Worm (Caenorhabditis elegans) whole organism, young adult: ENCODE results near the gene mex-1.

Experiments
- B0261.1 ChIP-seq: sonication (generic microtip); optimal IDR thresholded peaks from 2 replicates; lab custom pipeline; 2016; ENCODE audit warnings: mild to moderate bottlenecking, missing genetic modification characterization, moderate library complexity, missing compliant biosample characterization
- C06A6.2 ChIP-seq: fragments of 200-800 bp; sonication (Bioruptor generic); conservative IDR thresholded peaks from 2 replicates; pipeline ENCODE4 v1.3.6; 2022; ENCODE audit warnings: missing genetic modification characterization, missing compliant biosample characterization
- D2030.7 ChIP-seq: fragments of 200-800 bp; sonication (Bioruptor generic); IDR thresholded peaks from 2 replicates; pipeline ENCODE4 v1.3.6; 2022; ENCODE audit warnings: missing genetic modification reagents, missing genetic modification characterization, missing compliant biosample characterization
- F10E7.11 ChIP-seq: sonication (generic microtip); optimal IDR thresholded peaks from 2 replicates; lab custom pipeline; 2017; ENCODE audit warnings: mild to moderate bottlenecking, missing genetic modification characterization, moderate library complexity, missing compliant biosample characterization
- F37B4.10 ChIP-seq: fragments of 200-800 bp; sonication (Bioruptor generic); IDR thresholded peaks from 2 replicates; pipeline ENCODE4 v1.3.6; 2022; ENCODE audit warnings: missing genetic modification characterization, missing compliant biosample characterization
- F52B5.7 ChIP-seq: sonication (generic microtip); optimal IDR thresholded peaks from 2 replicates; lab custom pipeline; 2016; ENCODE audit warnings: mild to moderate bottlenecking, missing genetic modification characterization, missing compliant biosample characterization
- F57A8.1 ChIP-seq: fragments of 200-800 bp; sonication (Bioruptor generic); optimal IDR thresholded peaks from 2 replicates; lab custom pipeline; 2018; ENCODE audit warnings: mild to moderate bottlenecking, missing genetic modification characterization, moderate library complexity, missing compliant biosample characterization
- K12H6.12 ChIP-seq: fragments of 200-800 bp; sonication (Bioruptor generic); optimal IDR thresholded peaks from 2 replicates; lab custom pipeline; 2018; ENCODE audit warnings: mild to moderate bottlenecking, missing genetic modification characterization, missing compliant biosample characterization
- T07F8.4 ChIP-seq: sonication (generic microtip); optimal IDR thresholded peaks from 2 replicates; lab custom pipeline; 2016; ENCODE audit warnings: mild to moderate bottlenecking, missing genetic modification characterization, moderate library complexity, missing compliant biosample characterization
- T26A5.8 ChIP-seq: sonication (generic microtip); optimal IDR thresholded peaks from 2 replicates; lab custom pipeline; 2016; ENCODE audit warnings: missing genetic modification characterization, missing compliant biosample characterization
- Y53F4B.3 ChIP-seq: fragments of 200-800 bp; sonication (Bioruptor generic); IDR thresholded peaks from 2 replicates; pipeline ENCODE4 v1.3.6; 2022; ENCODE audit warnings: missing genetic modification reagents, missing genetic modification characterization, missing compliant biosample characterization
- Y67H2A.10 ChIP-seq: fragments of 200-800 bp; sonication (Bioruptor generic); conservative IDR thresholded peaks from 2 replicates; pipeline ENCODE4 v1.3.6; 2022; ENCODE audit warnings: missing genetic modification reagents, missing genetic modification characterization, missing compliant biosample characterization
- attf-3 ChIP-seq: fragments of 200-800 bp; sonication (Bioruptor generic); conservative IDR thresholded peaks from 2 replicates; pipeline ENCODE4 v1.3.6; 2022; ENCODE audit warnings: missing genetic modification reagents, missing genetic modification characterization, missing compliant biosample characterization
- bed-1 ChIP-seq: fragments of 200-800 bp; sonication (Bioruptor generic); IDR thresholded peaks from 2 replicates; pipeline ENCODE4 v1.3.6; 2022; ENCODE audit warnings: missing genetic modification reagents, missing genetic modification characterization, missing compliant biosample characterization
- bed-2 ChIP-seq: fragments of 200-800 bp; sonication (Bioruptor generic); IDR thresholded peaks from 2 replicates; pipeline ENCODE4 v1.3.6; 2022; ENCODE audit warnings: missing genetic modification reagents, missing genetic modification characterization, missing compliant biosample characterization
- ccch-3 ChIP-seq: fragments of 200-800 bp; sonication (Bioruptor generic); optimal IDR thresholded peaks from 2 replicates; lab custom pipeline; 2018; ENCODE audit warnings: mild to moderate bottlenecking, missing genetic modification characterization, missing compliant biosample characterization
- cebp-1 ChIP-seq, 2 experiments: fragments of 200-800 bp in 1 of 2; sonication (Bioruptor generic) in 1 of 2; sonication (generic microtip) in 1 of 2; IDR thresholded peaks in 1 of 2; optimal IDR thresholded peaks in 1 of 2; 2 replicates each; pipeline versions ENCODE4 v1.3.6 to Lab custom; 2017 to 2022; ENCODE audit warnings: missing compliant biosample characterization in 2 of 2, missing genetic modification characterization in 2 of 2, mild to moderate bottlenecking in 1 of 2, missing genetic modification reagents in 1 of 2, moderate library complexity in 1 of 2
- ceh-100 ChIP-seq: fragments of 200-800 bp; sonication (Bioruptor generic); IDR thresholded peaks from 2 replicates; pipeline ENCODE4 v1.3.6; 2022; ENCODE audit warnings: missing genetic modification reagents, missing genetic modification characterization, missing compliant biosample characterization
- ceh-27 ChIP-seq: fragments of 200-800 bp; sonication (Bioruptor generic); optimal IDR thresholded peaks from 2 replicates; lab custom pipeline; 2018; ENCODE audit warnings: mild to moderate bottlenecking, missing genetic modification characterization, moderate library complexity, missing compliant biosample characterization
- ceh-40 ChIP-seq: fragments of 200-800 bp; sonication (Bioruptor generic); IDR thresholded peaks from 2 replicates; pipeline ENCODE4 v1.3.6; 2022; ENCODE audit warnings: missing genetic modification characterization, missing compliant biosample characterization
- ceh-58 ChIP-seq: fragments of 200-800 bp; sonication (Bioruptor generic); IDR thresholded peaks from 2 replicates; pipeline ENCODE4 v1.3.6; 2022; ENCODE audit warnings: missing genetic modification characterization, missing compliant biosample characterization
- ceh-79 ChIP-seq: sonication (generic microtip); optimal IDR thresholded peaks from 2 replicates; lab custom pipeline; 2017; ENCODE audit warnings: mild to moderate bottlenecking, missing genetic modification characterization, missing compliant biosample characterization
- dox-1 ChIP-seq: fragments of 200-800 bp; sonication (Bioruptor generic); IDR thresholded peaks from 2 replicates; pipeline ENCODE4 v1.3.6; 2022; ENCODE audit warnings: missing genetic modification reagents, missing genetic modification characterization, missing compliant biosample characterization
- egl-18 ChIP-seq: fragments of 200-800 bp; sonication (Bioruptor generic); IDR thresholded peaks from 2 replicates; pipeline ENCODE4 v1.3.6; 2022; ENCODE audit warnings: missing genetic modification reagents, missing genetic modification characterization, missing compliant biosample characterization
- egrh-3 ChIP-seq: fragments of 200-800 bp; sonication (Bioruptor generic); IDR thresholded peaks from 2 replicates; pipeline ENCODE4 v1.3.6; 2022; ENCODE audit warnings: missing genetic modification reagents, missing genetic modification characterization, missing compliant biosample characterization
- gei-17 ChIP-seq: fragments of 200-800 bp; sonication (Bioruptor generic); optimal IDR thresholded peaks from 2 replicates; lab custom pipeline; 2018; ENCODE audit warnings: mild to moderate bottlenecking, missing genetic modification characterization, missing compliant biosample characterization
- hlh-12 ChIP-seq: sonication (generic microtip); optimal IDR thresholded peaks from 2 replicates; lab custom pipeline; 2016; ENCODE audit warnings: missing genetic modification characterization, missing compliant biosample characterization
- let-607 ChIP-seq, 2 experiments: fragments of 200-800 bp in 1 of 2; sonication (Bioruptor generic) in 1 of 2; sonication (generic microtip) in 1 of 2; optimal IDR thresholded peaks; 2 replicates each; lab custom pipeline; 2016 to 2018; ENCODE audit warnings: mild to moderate bottlenecking in 2 of 2, missing compliant biosample characterization in 2 of 2, missing genetic modification characterization in 2 of 2, moderate library complexity in 2 of 2, missing genotype in 1 of 2
- lin-35 ChIP-seq, 3 experiments: fragments of 150-350 bp in 2 of 3; sonication (generic microtip) in 1 of 3; optimal IDR thresholded peaks; 2 replicates each; lab custom pipeline; 2014 to 2018; ENCODE audit warnings: missing biosample characterization in 3 of 3, missing genetic modification characterization in 3 of 3, missing genetic modification reagents in 3 of 3
- lir-1 ChIP-seq: fragments of 200-800 bp; sonication (Bioruptor generic); conservative IDR thresholded peaks from 2 replicates; pipeline ENCODE4 v1.3.6; 2022; ENCODE audit warnings: missing genetic modification reagents, missing genetic modification characterization, missing compliant biosample characterization
- lsy-27 ChIP-seq: sonication (generic microtip); optimal IDR thresholded peaks from 2 replicates; lab custom pipeline; 2017; ENCODE audit warnings: missing genetic modification characterization, mild to moderate bottlenecking, missing compliant biosample characterization, antibody characterized with exemption, missing genotype, borderline replicate concordance; ENCODE audit not compliant: insufficient read depth
- mcd-1 ChIP-seq: fragments of 200-800 bp; sonication (Bioruptor generic); IDR thresholded peaks from 2 replicates; pipeline ENCODE4 v1.3.6; 2022; ENCODE audit warnings: missing genetic modification reagents, missing genetic modification characterization, missing compliant biosample characterization
- mel-28 ChIP-seq: sonication (generic microtip); optimal IDR thresholded peaks from 2 replicates; lab custom pipeline; 2016; ENCODE audit warnings: borderline replicate concordance, mild to moderate bottlenecking, missing genetic modification characterization, missing compliant biosample characterization
- mxl-1 ChIP-seq: sonication (generic microtip); optimal IDR thresholded peaks from 2 replicates; lab custom pipeline; 2016; ENCODE audit warnings: missing genetic modification characterization, missing compliant biosample characterization
- nhr-120 ChIP-seq: fragments of 200-800 bp; sonication (Bioruptor generic); IDR thresholded peaks from 2 replicates; pipeline ENCODE4 v1.3.6; 2022; ENCODE audit warnings: missing genetic modification characterization, missing compliant biosample characterization
- nhr-179 ChIP-seq: sonication (generic microtip); optimal IDR thresholded peaks from 2 replicates; lab custom pipeline; 2016; ENCODE audit warnings: mild to moderate bottlenecking, missing genetic modification characterization, missing compliant biosample characterization
- rpc-1 ChIP-seq, 2 experiments: fragments of 150-350 bp in 1 of 2; sonication (generic microtip) in 1 of 2; optimal IDR thresholded peaks; 2 replicates each; lab custom pipeline; 2014 to 2018; ENCODE audit warnings: missing biosample characterization in 1 of 2, missing genetic modification characterization in 1 of 2, missing genetic modification reagents in 1 of 2, missing genotype in 1 of 2
- snpc-4 ChIP-seq, 5 experiments: fragments of 150-350 bp in 1 of 5; sonication (generic microtip) in 4 of 5; optimal IDR thresholded peaks; 2 replicates each; lab custom pipeline; 2014 to 2018; ENCODE audit warnings: missing genetic modification characterization in 5 of 5, missing biosample characterization in 3 of 5, antibody characterized with exemption in 2 of 5, mild to moderate bottlenecking in 2 of 5, missing compliant biosample characterization in 2 of 5, missing genotype in 2 of 5, moderate library complexity in 2 of 5, missing genetic modification reagents in 1 of 5
- somi-1 ChIP-seq: fragments of 200-800 bp; sonication (Bioruptor generic); optimal IDR thresholded peaks from 2 replicates; lab custom pipeline; 2018; ENCODE audit warnings: mild to moderate bottlenecking, missing genetic modification characterization, missing compliant biosample characterization
- tlf-1 ChIP-seq: fragments of 200-800 bp; sonication (Bioruptor generic); optimal IDR thresholded peaks from 2 replicates; lab custom pipeline; 2018; ENCODE audit warnings: mild to moderate bottlenecking, missing genetic modification characterization, missing compliant biosample characterization
- xnd-1 ChIP-seq: sonication (generic microtip); optimal IDR thresholded peaks from 2 replicates; lab custom pipeline; 2016; ENCODE audit warnings: missing genotype, missing genetic modification reagents, missing genetic modification characterization, missing compliant biosample characterization
- zfh-2 ChIP-seq: fragments of 200-800 bp; sonication (Bioruptor generic); conservative IDR thresholded peaks from 2 replicates; pipeline ENCODE4 v1.3.6; 2022; ENCODE audit warnings: missing genetic modification reagents, missing genetic modification characterization, missing compliant biosample characterization
- ztf-25 ChIP-seq: fragments of 200-800 bp; sonication (Bioruptor generic); IDR thresholded peaks from 2 replicates; pipeline ENCODE4 v1.3.6; 2022; ENCODE audit warnings: missing genetic modification reagents, missing genetic modification characterization, missing compliant biosample characterization
- ztf-26 ChIP-seq: sonication (generic microtip); optimal IDR thresholded peaks from 2 replicates; lab custom pipeline; 2017; ENCODE audit warnings: missing genetic modification characterization, missing compliant biosample characterization

The mex-1 gene

ce11 chrII:11974048-11974995, 5.9 kb downstream of the mex-1 start (continued):
- TF ChIP-seq zfh-2 (GFP tag; lab: Robert Waterston, UW) (no peak), ceh-100 (no peak), hlh-12 (tag; lab: Kevin White, UChicago) (no peak), ztf-25 (GFP tag; lab: Robert Waterston, UW) (no peak), egrh-3 (GFP tag; lab: Robert Waterston, UW) (no peak), D2030.7 (GFP tag; lab: Robert Waterston, UW) (0 out of 2 replicates have a peak, but pooled peaks have one; percentile 42), bed-1 (GFP tag; lab: Robert Waterston, UW) (no peak), F37B4.10 (GFP tag; lab: Robert Waterston, UW) (0 out of 2 replicates have a peak, but pooled peaks have one; percentile 58), dox-1 (GFP tag; lab: Robert Waterston, UW) (peak; percentile 35; the same call in 1 of the 2 replicates), ceh-40 (GFP tag; lab: Robert Waterston, UW) (no peak), F57A8.1 (GFP tag; lab: Kevin White, UChicago) (no peak), lin-35 (GFP tag; optimal IDR thresholded peaks at IDR 0.05; lab: Kevin White, UChicago) (peak in 1 of 3 experiments; percentile 22), ceh-79 (tag; lab: Kevin White, UChicago) (no peak), lsy-27 (no peak), B0261.1 (tag; lab: Kevin White, UChicago) (no peak), snpc-4 (GFP tag; optimal IDR thresholded peaks at IDR 0.05; lab: Kevin White, UChicago) (no peak), snpc-4 (tag; optimal IDR thresholded peaks at IDR 0.05; lab: Kevin White, UChicago) (peak in 1 of 4 experiments; percentile 30), bed-2 (GFP tag; lab: Robert Waterston, UW) (no peak), nhr-179 (tag; lab: Kevin White, UChicago) (no peak), egl-18 (GFP tag; lab: Robert Waterston, UW) (0 out of 2 replicates have a peak, but pooled peaks have one; percentile 51), T26A5.8 (tag; lab: Kevin White, UChicago) (no peak), K12H6.12 (tag; lab: Kevin White, UChicago) (peak; percentile 32), ceh-58 (no peak), C06A6.2 (GFP tag; lab: Robert Waterston, UW) (no peak), somi-1 (GFP tag; lab: Kevin White, UChicago) (no peak), F10E7.11 (tag; lab: Kevin White, UChicago) (peak; percentile 60), let-607 (tag; optimal IDR thresholded peaks at IDR 0.05; lab: Kevin White, UChicago) (peak; percentile 22 to 50), T07F8.4 (tag; lab: Kevin White, UChicago) (no peak), lir-1 (GFP tag; lab: Robert Waterston, UW) (no peak; the same call in 1 of the 2 replicates), ccch-3 (GFP tag; lab: Kevin White, UChicago) (no peak), rpc-1 (optimal IDR thresholded peaks at IDR 0.05; lab: Kevin White, UChicago) (no peak), rpc-1 (tag; optimal IDR thresholded peaks at IDR 0.05; lab: Kevin White, UChicago) (no peak), xnd-1 (tag; lab: Kevin White, UChicago) (peak; percentile 65), mel-28 (tag; lab: Kevin White, UChicago) (no peak), mcd-1 (GFP tag; lab: Robert Waterston, UW) (0 out of 2 replicates have a peak, but pooled peaks have one; percentile 24), nhr-120 (GFP tag; lab: Robert Waterston, UW) (no peak), Y67H2A.10 (no peak), gei-17 (GFP tag; lab: Kevin White, UChicago) (peak; percentile 46), attf-3 (0 out of 2 replicates have a peak, but pooled peaks have one; percentile 28), cebp-1 (GFP tag; IDR thresholded peaks at IDR 0.05; lab: Robert Waterston, UW) (no peak), cebp-1 (tag; optimal IDR thresholded peaks at IDR 0.05; lab: Kevin White, UChicago) (peak; percentile 74), ztf-26 (tag; lab: Kevin White, UChicago) (peak; percentile 44), mxl-1 (no peak), Y53F4B.3 (GFP tag; lab: Robert Waterston, UW) (no peak), tlf-1 (GFP tag; lab: Kevin White, UChicago) (no peak), F52B5.7 (tag; lab: Kevin White, UChicago) (peak; percentile 12), ceh-27 (GFP tag; lab: Kevin White, UChicago) (no peak)
